Worm (Caenorhabditis elegans) whole organism, L1 larva: ENCODE results near the gene C44C1.1.

Experiments
- dpl-1 ChIP-seq, 3 experiments: fragments of 150-350 bp in 2 of 3; sonication (generic microtip) in 1 of 3; optimal IDR thresholded peaks; 2 replicates each; lab custom pipeline; 2014 to 2017; ENCODE audit warnings: missing biosample characterization in 3 of 3, missing genetic modification characterization in 3 of 3, missing genetic modification reagents in 3 of 3
- elt-2 ChIP-seq: sonication (generic microtip); optimal IDR thresholded peaks from 2 replicates; lab custom pipeline; 2016; ENCODE audit warnings: missing genetic modification characterization, mild to moderate bottlenecking, inconsistent platforms, missing compliant biosample characterization, missing genetic modification reagents
- grh-1 ChIP-seq: fragments of 200-800 bp; sonication (Bioruptor generic); IDR thresholded peaks from 2 replicates; pipeline ENCODE4 v1.3.6; 2022; ENCODE audit warnings: missing genetic modification reagents, missing genetic modification characterization, missing compliant biosample characterization
- jun-1 ChIP-seq: fragments of 150-350 bp; optimal IDR thresholded peaks from 2 replicates; lab custom pipeline; 2014; ENCODE audit warnings: missing biosample characterization, missing genetic modification reagents, missing genetic modification characterization
- lin-13 ChIP-seq: fragments of 150-350 bp; optimal IDR thresholded peaks from 2 replicates; lab custom pipeline; 2014; ENCODE audit warnings: missing biosample characterization, missing genetic modification reagents, missing genetic modification characterization
- lir-3 ChIP-seq: sonication (generic microtip); optimal IDR thresholded peaks from 2 replicates; lab custom pipeline; 2016; ENCODE audit warnings: mild to moderate bottlenecking, missing genetic modification characterization, moderate library complexity, missing compliant biosample characterization; ENCODE audit not compliant: poor library complexity
- lsy-2 ChIP-seq, 2 experiments: fragments of 150-350 bp; optimal IDR thresholded peaks; 2 replicates each; lab custom pipeline; 2014; ENCODE audit warnings: missing biosample characterization in 2 of 2, missing genetic modification characterization in 2 of 2
- mdl-1 ChIP-seq, 2 experiments: fragments of 150-350 bp; optimal IDR thresholded peaks; 2 replicates each; lab custom pipeline; 2014 to 2017; ENCODE audit warnings: missing biosample characterization in 2 of 2, missing genetic modification characterization in 2 of 2, inconsistent platforms in 1 of 2
- skn-1 ChIP-seq: fragments of 150-350 bp; optimal IDR thresholded peaks from 2 replicates; lab custom pipeline; 2014; ENCODE audit warnings: missing biosample characterization, missing genetic modification characterization
- tbx-2 ChIP-seq: sonication (generic microtip); optimal IDR thresholded peaks from 2 replicates; lab custom pipeline; 2016; ENCODE audit warnings: missing genetic modification characterization, missing compliant biosample characterization
- zip-4 ChIP-seq: fragments of 200-800 bp; sonication (Bioruptor generic); optimal IDR thresholded peaks from 2 replicates; lab custom pipeline; 2018; ENCODE audit warnings: mild to moderate bottlenecking, missing genetic modification characterization, moderate library complexity, missing compliant biosample characterization

DNA sequence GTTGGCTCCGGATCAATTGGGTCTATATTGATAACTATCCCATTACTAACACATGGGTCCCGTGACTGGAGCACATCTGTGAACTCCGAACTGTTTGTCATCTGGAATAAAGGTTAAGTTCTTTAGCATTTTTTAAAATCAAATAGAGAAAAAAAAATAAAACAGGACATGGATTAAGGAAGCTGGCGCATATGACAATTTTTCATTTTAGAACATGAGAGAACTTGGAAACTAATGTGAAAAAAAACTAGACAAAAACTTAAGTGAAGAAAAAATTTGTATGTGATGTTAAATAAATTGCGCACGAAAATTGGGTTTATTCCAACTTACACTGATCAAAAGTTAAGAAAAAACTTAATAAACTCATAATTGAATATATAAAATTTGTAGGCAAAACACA, 31.8 kb upstream of the C44C1.1 start, which contains the start of gene sms-2:
- TF ChIP-seq lin-13 (GFP tag; lab: Kevin White, UChicago) (no peak), zip-4 (GFP tag; lab: Kevin White, UChicago) (no peak), mdl-1 (tag; optimal IDR thresholded peaks at IDR 0.05; lab: Kevin White, UChicago) (no peak), skn-1 (tag; lab: Kevin White, UChicago) (no peak), tbx-2 (tag; lab: Kevin White, UChicago) (no peak), lsy-2 (tag; optimal IDR thresholded peaks at IDR 0.05; lab: Kevin White, UChicago) (no peak), grh-1 (GFP tag; lab: Robert Waterston, UW) (no peak), lir-3 (tag; lab: Kevin White, UChicago) (no peak), elt-2 (tag; lab: Kevin White, UChicago) (no peak), dpl-1 (GFP tag; optimal IDR thresholded peaks at IDR 0.05; lab: Kevin White, UChicago) (no peak), jun-1 (tag; lab: Kevin White, UChicago) (no peak)
